Worm (Caenorhabditis elegans): Measurements from ENCODE around the gene vps-16.
A peak's percentile ranks its signal among the peaks of the same experiment; 100 is the strongest.

- TF ChIP-seq lin-35 (GFP tag; optimal IDR thresholded peaks at IDR 0.05) (no peak), nhr-76 (tag; optimal IDR thresholded peaks at IDR 0.05) (no peak), nhr-11 (tag; optimal IDR thresholded peaks at IDR 0.05) (no peak), sup-37 (GFP tag; optimal IDR thresholded peaks at IDR 0.05) (no peak), ceh-8 (GFP tag; optimal IDR thresholded peaks at IDR 0.05) (no peak), ztf-11 (tag; optimal IDR thresholded peaks at IDR 0.05) (no peak), ceh-82 (tag; optimal IDR thresholded peaks at IDR 0.05) (no peak), lir-3 (tag; optimal IDR thresholded peaks at IDR 0.05; ENCODE audit: poor library complexity) (no peak), F16B12.6 (tag; optimal IDR thresholded peaks at IDR 0.05) (no peak), unc-62 (GFP tag; optimal IDR thresholded peaks at IDR 0.05) (no peak), ama-1 (optimal IDR thresholded peaks at IDR 0.05) (peak; percentile 68)
Observed at ce11 chrIII:6462610-6463009, 29.6 kb downstream of the vps-16 start, which contains the start of gene T26A5.8.
